Fruit fly (Drosophila melanogaster): ENCODE data around the gene verm.

The verm gene

dm6 chr3L:19707570-19708146 is 12.6 kb upstream of the verm start, which contains the start of gene serp (continued):
- TF ChIP-seq lov (optimal IDR thresholded peaks at IDR 0.05) (no peak), lov (GFP tag; IDR thresholded peaks at IDR 0.05) (0 out of 3 replicates have a peak, but pooled peaks have one; percentile 10), CG9215 (GFP tag; IDR thresholded peaks at IDR 0.05) (no peak), CG13287 (GFP tag; IDR thresholded peaks at IDR 0.05; ENCODE audit: partially characterized antibody) (no peak), da (GFP tag; optimal IDR thresholded peaks at IDR 0.05) (no peak), cas (GFP tag; IDR thresholded peaks at IDR 0.05) (no peak), CG11560 (tag; IDR thresholded peaks at IDR 0.05) (no peak), CG9932 (GFP tag; IDR thresholded peaks at IDR 0.05) (no peak), CG10267 (tag; optimal IDR thresholded peaks at IDR 0.05) (no peak), sens (GFP tag) (peak; percentile 13), Oli (tag; optimal IDR thresholded peaks at IDR 0.05) (no peak), seq (GFP tag; IDR thresholded peaks at IDR 0.05) (no peak), Fer3 (tag; optimal IDR thresholded peaks at IDR 0.05) (no peak), CG42726 (GFP tag; IDR thresholded peaks at IDR 0.05; ENCODE audit: partially characterized antibody) (no peak), slou (GFP tag; optimal IDR thresholded peaks at IDR 0.05) (no peak), yki (optimal IDR thresholded peaks at IDR 0.05) (no peak), Neu2 (GFP tag; optimal IDR thresholded peaks at IDR 0.05; ENCODE audit: borderline replicate concordance) (no peak), CG7839 (tag; optimal IDR thresholded peaks at IDR 0.05) (no peak), Abd-B (GFP tag; optimal IDR thresholded peaks at IDR 0.05) (no peak), CG2202 (tag; optimal IDR thresholded peaks at IDR 0.05) (no peak), CG2116 (GFP tag; optimal IDR thresholded peaks at IDR 0.05) (no peak), toy (GFP tag; IDR thresholded peaks at IDR 0.05) (no peak), fd102C (GFP tag; optimal IDR thresholded peaks at IDR 0.05) (no peak), Pdp1 (GFP tag; optimal IDR thresholded peaks at IDR 0.05) (no peak), CG7963 (GFP tag; IDR thresholded peaks at IDR 0.05; ENCODE audit: partially characterized antibody) (no peak), CG3995 (GFP tag; optimal IDR thresholded peaks at IDR 0.05) (peak; percentile 33), CG10147 (GFP tag; optimal IDR thresholded peaks at IDR 0.05) (no peak), ato (GFP tag; IDR thresholded peaks at IDR 0.05; ENCODE audit: partially characterized antibody) (no peak), CG11085 (GFP tag; IDR thresholded peaks at IDR 0.05) (no peak), stwl (tag; optimal IDR thresholded peaks at IDR 0.05) (no peak), sc (optimal IDR thresholded peaks at IDR 0.05) (no peak), sc (GFP tag; optimal IDR thresholded peaks at IDR 0.05) (no peak), CG4854 (GFP tag; optimal IDR thresholded peaks at IDR 0.05) (no peak), sr (GFP tag; IDR thresholded peaks at IDR 0.05) (no peak), Dip2 (GFP tag; IDR thresholded peaks at IDR 0.05) (no peak), vvl (GFP tag; IDR thresholded peaks at IDR 0.05) (0 out of 2 replicates have a peak, but pooled peaks have one; percentile 32), CG18619 (GFP tag; optimal IDR thresholded peaks at IDR 0.05) (no peak), CG17385 (GFP tag; optimal IDR thresholded peaks at IDR 0.05) (no peak), CG4820 (GFP tag; optimal IDR thresholded peaks at IDR 0.05) (no peak), CG6175 (GFP tag; IDR thresholded peaks at IDR 0.05) (peak; percentile 66; the same call in 1 of the 3 replicates), Med (GFP tag) (peak; percentile 73), abd-A (tag; optimal IDR thresholded peaks at IDR 0.05) (peak; percentile 1), eve (GFP tag; optimal IDR thresholded peaks at IDR 0.05) (no peak), pho (GFP tag; optimal IDR thresholded peaks at IDR 0.05) (no peak), CG10431 (GFP tag; optimal IDR thresholded peaks at IDR 0.05) (no peak), repo (GFP tag; optimal IDR thresholded peaks at IDR 0.05) (no peak), NfI (GFP tag; optimal IDR thresholded peaks at IDR 0.05) (no peak), bowl (GFP tag; IDR thresholded peaks at IDR 0.05) (no peak), tup (GFP tag; optimal IDR thresholded peaks at IDR 0.05) (no peak), CG14667 (GFP tag; IDR thresholded peaks at IDR 0.05) (no peak), CG7786 (GFP tag; optimal IDR thresholded peaks at IDR 0.05) (no peak)

Data from whole organism, embryonic.